Fruit fly (Drosophila melanogaster) whole organism, embryonic: ENCODE results near the gene HINT1.

Experiments used
- Abd-B ChIP-seq: fragments of 200-800 bp; sonication (Bioruptor generic); optimal IDR thresholded peaks from 2 replicates; lab custom pipeline; 2018; ENCODE audit warnings: missing biosample characterization, mild to moderate bottlenecking, missing genetic modification characterization, moderate library complexity
- Adf1 ChIP-seq: fragments of 200-800 bp; sonication (Bioruptor generic); IDR thresholded peaks from 2 replicates; pipeline ENCODE4 v1.3.6; 2022; ENCODE audit warnings: missing biosample characterization, missing genetic modification characterization
- Atf3 ChIP-seq: fragments of 200-800 bp; sonication (Bioruptor generic); optimal IDR thresholded peaks from 3 replicates; lab custom pipeline; 2016; ENCODE audit warnings: missing biosample characterization, missing genetic modification characterization
- CG10267 ChIP-seq: fragments of 200-800 bp; sonication (Bioruptor generic); optimal IDR thresholded peaks from 2 replicates; lab custom pipeline; 2018; ENCODE audit warnings: missing biosample characterization, mild to moderate bottlenecking, missing genetic modification characterization, moderate library complexity
- CG10654 ChIP-seq: fragments of 200-800 bp; sonication (Bioruptor generic); optimal IDR thresholded peaks from 2 replicates; lab custom pipeline; 2016; ENCODE audit warnings: missing biosample characterization, missing genetic modification characterization
- CG11695 ChIP-seq: fragments of 200-800 bp; sonication (Bioruptor generic); IDR thresholded peaks from 3 replicates; pipeline ENCODE4 v1.3.6; 2022; ENCODE audit warnings: missing biosample characterization, missing genetic modification characterization
- CG12104 ChIP-seq: fragments of 200-800 bp; sonication (Bioruptor generic); optimal IDR thresholded peaks from 3 replicates; lab custom pipeline; 2016; ENCODE audit warnings: missing biosample characterization, missing genetic modification characterization
- CG12391 ChIP-seq: fragments of 200-800 bp; sonication (Bioruptor generic); optimal IDR thresholded peaks from 3 replicates; lab custom pipeline; 2018; ENCODE audit warnings: missing biosample characterization, mild to moderate bottlenecking, missing genetic modification characterization, moderate library complexity
- CG12744 ChIP-seq: fragments of 200-800 bp; sonication (Bioruptor generic); optimal IDR thresholded peaks from 2 replicates; lab custom pipeline; 2016; ENCODE audit warnings: missing biosample characterization, missing genetic modification characterization
- CG13296 ChIP-seq: fragments of 200-800 bp; sonication (Bioruptor generic); optimal IDR thresholded peaks from 3 replicates; lab custom pipeline; 2018; ENCODE audit warnings: missing biosample characterization, mild to moderate bottlenecking, missing genetic modification characterization
- CG1529 ChIP-seq: fragments of 200-800 bp; sonication (Bioruptor generic); optimal IDR thresholded peaks from 3 replicates; lab custom pipeline; 2018; ENCODE audit warnings: missing biosample characterization, missing genetic modification characterization
- CG16813 ChIP-seq: fragments of 200-800 bp; sonication (Bioruptor generic); IDR thresholded peaks from 3 replicates; pipeline ENCODE4 v1.3.6; 2022; ENCODE audit warnings: missing biosample characterization, missing genetic modification characterization; ENCODE audit not compliant: partially characterized antibody
- CG17186 ChIP-seq: fragments of 200-800 bp; sonication (Bioruptor generic); optimal IDR thresholded peaks from 3 replicates; lab custom pipeline; 2017; ENCODE audit warnings: missing biosample characterization, missing genetic modification reagents, missing genetic modification characterization
- CG17568 ChIP-seq: fragments of 200-800 bp; sonication (Bioruptor generic); optimal IDR thresholded peaks from 2 replicates; lab custom pipeline; 2018; ENCODE audit warnings: missing biosample characterization, mild to moderate bottlenecking, missing genetic modification characterization, moderate library complexity
- CG17912 ChIP-seq: fragments of 200-800 bp; sonication (Bioruptor generic); optimal IDR thresholded peaks from 2 replicates; lab custom pipeline; 2018; ENCODE audit warnings: missing biosample characterization, mild to moderate bottlenecking, missing genetic modification characterization
- CG2116 ChIP-seq: fragments of 200-800 bp; sonication (Bioruptor generic); optimal IDR thresholded peaks from 3 replicates; lab custom pipeline; 2018; ENCODE audit warnings: missing biosample characterization, mild to moderate bottlenecking, missing genetic modification characterization
- CG2129 ChIP-seq: fragments of 200-800 bp; sonication (Bioruptor generic); IDR thresholded peaks from 2 replicates; pipeline ENCODE4 v1.3.6; 2022; ENCODE audit warnings: missing biosample characterization, missing genetic modification characterization; ENCODE audit not compliant: partially characterized antibody
- CG30403 ChIP-seq: fragments of 200-800 bp; sonication (Bioruptor generic); optimal IDR thresholded peaks from 3 replicates; lab custom pipeline; 2016; ENCODE audit warnings: missing biosample characterization, missing genetic modification characterization
- CG3281 ChIP-seq: fragments of 200-800 bp; sonication (Bioruptor generic); optimal IDR thresholded peaks from 3 replicates; lab custom pipeline; 2017; ENCODE audit warnings: missing biosample characterization, mild to moderate bottlenecking, missing genetic modification characterization
- CG4404 ChIP-seq: fragments of 200-800 bp; sonication (Bioruptor generic); IDR thresholded peaks from 2 replicates; pipeline ENCODE4 v1.3.6; 2022; ENCODE audit warnings: missing biosample characterization, missing genetic modification characterization
- CG5953 ChIP-seq: fragments of 200-800 bp; sonication (Bioruptor generic); IDR thresholded peaks from 2 replicates; pipeline ENCODE4 v1.3.6; 2022; ENCODE audit warnings: missing biosample characterization, missing genetic modification characterization
- CG9609 ChIP-seq: fragments of 200-800 bp; sonication (Bioruptor generic); optimal IDR thresholded peaks from 3 replicates; lab custom pipeline; 2016; ENCODE audit warnings: missing biosample characterization, missing genetic modification characterization
- CG9727 ChIP-seq: fragments of 200-800 bp; sonication (Bioruptor generic); optimal IDR thresholded peaks from 3 replicates; lab custom pipeline; 2017; ENCODE audit warnings: missing biosample characterization, mild to moderate bottlenecking, missing genetic modification characterization
- Camta ChIP-seq: fragments of 200-800 bp; sonication (Bioruptor generic); optimal IDR thresholded peaks from 2 replicates; lab custom pipeline; 2016; ENCODE audit warnings: missing biosample characterization, missing genetic modification characterization
- Elba2 ChIP-seq: fragments of 200-800 bp; sonication (Bioruptor generic); optimal IDR thresholded peaks from 3 replicates; lab custom pipeline; 2016; ENCODE audit warnings: missing biosample characterization, missing genetic modification characterization
- GATAe ChIP-seq: fragments of 200-800 bp; sonication (Bioruptor generic); conservative IDR thresholded peaks from 2 replicates; pipeline ENCODE4 v1.3.6; 2022; ENCODE audit warnings: missing biosample characterization, missing genetic modification characterization
- HLHmδ ChIP-seq: fragments of 200-800 bp; sonication (Bioruptor generic); optimal IDR thresholded peaks from 2 replicates; lab custom pipeline; 2018; ENCODE audit warnings: missing biosample characterization, mild to moderate bottlenecking, missing genetic modification characterization, moderate library complexity
- Hsf ChIP-seq: fragments of 200-800 bp; sonication (Bioruptor generic); optimal IDR thresholded peaks from 3 replicates; lab custom pipeline; 2016; ENCODE audit warnings: missing biosample characterization, missing genetic modification characterization
- NC2β ChIP-seq: fragments of 200-800 bp; sonication (Bioruptor generic); optimal IDR thresholded peaks from 2 replicates; lab custom pipeline; 2016; ENCODE audit warnings: missing biosample characterization, missing genetic modification characterization
- Poxn ChIP-seq: fragments of 200-800 bp; sonication (Bioruptor generic); IDR thresholded peaks from 2 replicates; pipeline ENCODE4 v1.3.6; 2022; ENCODE audit warnings: missing biosample characterization, missing genetic modification characterization
- Rx ChIP-seq: fragments of 200-800 bp; sonication (Bioruptor generic); IDR thresholded peaks from 2 replicates; pipeline ENCODE4 v1.3.6; 2022; ENCODE audit warnings: missing biosample characterization, missing genetic modification characterization
- Usf ChIP-seq: fragments of 200-800 bp; sonication (Bioruptor generic); optimal IDR thresholded peaks from 2 replicates; lab custom pipeline; 2017; ENCODE audit warnings: missing genotype, missing biosample characterization, missing genetic modification characterization
- Xrp1 ChIP-seq: fragments of 200-800 bp; sonication (Bioruptor generic); IDR thresholded peaks from 2 replicates; pipeline ENCODE4 v1.3.6; 2022; ENCODE audit warnings: missing biosample characterization, missing genetic modification characterization
- cad ChIP-seq: fragments of >200 bp; optimal IDR thresholded peaks from 2 replicates; lab custom pipeline; 2017; ENCODE audit warnings: missing biosample characterization, missing genetic modification characterization
- corto ChIP-seq: fragments of 200-800 bp; sonication (Bioruptor generic); optimal IDR thresholded peaks from 2 replicates; lab custom pipeline; 2016; ENCODE audit warnings: missing biosample characterization, mild to moderate bottlenecking, missing genetic modification characterization, moderate library complexity
- dati ChIP-seq: fragments of 200-800 bp; sonication (Bioruptor generic); IDR thresholded peaks from 2 replicates; pipeline ENCODE4 v1.3.6; 2022; ENCODE audit warnings: missing biosample characterization, missing genetic modification characterization
- disco-r ChIP-seq: fragments of 200-800 bp; sonication (Bioruptor generic); optimal IDR thresholded peaks from 2 replicates; lab custom pipeline; 2016; ENCODE audit warnings: missing biosample characterization, missing genetic modification characterization
- dm ChIP-seq: fragments of 200-800 bp; sonication (Bioruptor generic); optimal IDR thresholded peaks from 3 replicates; lab custom pipeline; 2016; ENCODE audit warnings: missing biosample characterization, missing genetic modification characterization
- fd64A ChIP-seq: fragments of 200-800 bp; sonication (Bioruptor generic); optimal IDR thresholded peaks from 3 replicates; lab custom pipeline; 2018; ENCODE audit warnings: missing biosample characterization, mild to moderate bottlenecking, missing genetic modification characterization
- fd96Cb ChIP-seq: fragments of 200-800 bp; sonication (Bioruptor generic); optimal IDR thresholded peaks from 2 replicates; lab custom pipeline; 2018; ENCODE audit warnings: missing biosample characterization, mild to moderate bottlenecking, missing genetic modification characterization, moderate library complexity
- fru ChIP-seq: fragments of >200 bp; optimal IDR thresholded peaks from 2 replicates; lab custom pipeline; 2017
- gem ChIP-seq: fragments of 200-800 bp; sonication (Bioruptor generic); optimal IDR thresholded peaks from 2 replicates; lab custom pipeline; 2019; ENCODE audit warnings: missing biosample characterization, mild to moderate bottlenecking, missing genetic modification characterization, moderate library complexity
- lov ChIP-seq, 2 experiments: fragments of 200-800 bp in 1 of 2; fragments of >200 bp in 1 of 2; sonication (Bioruptor generic) in 1 of 2; IDR thresholded peaks in 1 of 2; optimal IDR thresholded peaks in 1 of 2; 2 replicates in 1 of 2; 3 replicates in 1 of 2; pipeline versions ENCODE4 v1.3.6 to Lab custom; 2017 to 2022; ENCODE audit warnings: missing biosample characterization in 1 of 2, missing genetic modification characterization in 1 of 2
- mam ChIP-seq: fragments of 200-800 bp; sonication (Bioruptor generic); optimal IDR thresholded peaks from 3 replicates; lab custom pipeline; 2016; ENCODE audit warnings: missing biosample characterization, missing genetic modification characterization
- oc ChIP-seq: fragments of 200-800 bp; sonication (Bioruptor generic); optimal IDR thresholded peaks from 2 replicates; lab custom pipeline; 2018; ENCODE audit warnings: missing biosample characterization, mild to moderate bottlenecking, missing genetic modification characterization, moderate library complexity
- prd ChIP-seq, 3 experiments: fragments of >200 bp in 2 of 3; fragments of 200-800 bp in 1 of 3; sonication (Bioruptor generic) in 1 of 3; optimal IDR thresholded peaks in 2 of 3; IDR thresholded peaks in 1 of 3; 2 replicates in 2 of 3; 3 replicates in 1 of 3; pipeline versions ENCODE4 v1.3.6 to Lab custom; 2017 to 2022; ENCODE audit warnings: missing biosample characterization in 1 of 3, missing genetic modification characterization in 1 of 3
- repo ChIP-seq: fragments of 200-800 bp; sonication (Bioruptor generic); optimal IDR thresholded peaks from 2 replicates; lab custom pipeline; 2016; ENCODE audit warnings: missing biosample characterization, missing genetic modification characterization
- row ChIP-seq: fragments of 200-800 bp; sonication (Bioruptor generic); IDR thresholded peaks from 3 replicates; pipeline ENCODE4 v1.3.6; 2022; ENCODE audit warnings: missing biosample characterization, missing genetic modification characterization
- sug ChIP-seq: fragments of 200-800 bp; optimal IDR thresholded peaks from 2 replicates; lab custom pipeline; 2019; ENCODE audit warnings: missing biosample characterization, mild to moderate bottlenecking, missing genetic modification characterization, moderate library complexity

HINT1 gene

DNA sequence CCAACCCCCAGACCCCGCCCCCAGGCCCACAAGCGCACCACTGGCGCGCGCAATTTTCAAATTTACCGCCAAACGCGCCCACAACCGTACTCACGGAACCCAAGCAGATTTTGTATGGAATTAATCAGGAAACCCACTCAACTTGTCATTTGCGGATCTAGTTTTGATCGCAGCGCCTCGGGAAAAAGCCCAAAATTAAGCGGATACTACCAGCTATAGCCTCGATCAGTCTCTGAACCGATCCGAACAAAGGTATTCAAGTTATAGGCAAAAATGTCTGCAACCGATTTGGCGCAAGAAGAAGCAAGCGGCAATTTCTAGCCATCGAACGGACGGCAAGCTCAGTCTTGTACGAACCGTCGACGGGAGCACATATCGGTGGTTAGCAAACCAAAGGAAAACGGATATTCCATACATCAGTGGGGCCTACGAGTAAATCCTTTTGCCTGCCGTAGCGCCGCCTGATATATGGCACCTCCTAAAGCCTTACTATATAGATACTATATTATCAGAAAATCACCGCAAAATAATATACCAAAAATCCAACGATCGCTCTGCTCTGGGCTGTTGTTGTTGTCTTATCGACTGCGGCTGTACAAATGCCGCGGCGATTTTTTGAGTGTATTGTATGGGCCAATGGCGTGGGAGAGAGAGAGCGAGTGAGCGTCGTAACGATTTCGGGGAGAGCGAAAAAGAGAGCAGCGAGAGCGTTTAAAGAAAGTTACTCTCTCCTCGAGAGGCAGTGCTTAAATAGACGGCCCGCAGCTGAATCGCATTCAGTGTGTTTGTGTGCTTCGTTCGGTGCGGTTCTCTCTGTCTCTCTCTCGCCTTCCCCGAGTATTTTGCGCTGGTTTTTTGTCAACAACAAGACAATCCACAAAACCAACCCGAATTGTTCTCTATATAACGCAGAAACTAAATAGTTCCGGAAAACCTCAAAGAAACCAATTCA is 17.2 kb upstream of the HINT1 start, which contains the start of gene Pgk (continued):
- peak; percentile 39 for TF ChIP-seq sug (tag; lab: Kevin White, UChicago)
- peak; percentile 88 for TF ChIP-seq HLHmδ (GFP tag; lab: Kevin White, UChicago)
- no peak for TF ChIP-seq prd (optimal IDR thresholded peaks at IDR 0.05; lab: Kevin White, UChicago)
- TF ChIP-seq prd (GFP tag; IDR thresholded peaks at IDR 0.05; lab: Robert Waterston, UW): no peak
- no peak for TF ChIP-seq CG12744 (GFP tag; lab: Kevin White, UChicago)
- no peak for TF ChIP-seq CG30403 (GFP tag; lab: Kevin White, UChicago)
- TF ChIP-seq oc (tag; lab: Kevin White, UChicago): peak; percentile 75
- no peak for TF ChIP-seq CG17912 (GFP tag; lab: Kevin White, UChicago)
- TF ChIP-seq CG12104 (GFP tag; lab: Kevin White, UChicago): no peak
- no peak for TF ChIP-seq CG16813
- no peak for TF ChIP-seq dati (GFP tag; lab: Robert Waterston, UW)
- TF ChIP-seq CG11695 (GFP tag; lab: Robert Waterston, UW): no peak
- TF ChIP-seq corto (GFP tag; lab: Kevin White, UChicago): no peak
- TF ChIP-seq dm (GFP tag; lab: Kevin White, UChicago): no peak
- peak; percentile 45 for TF ChIP-seq gem (tag; lab: Kevin White, UChicago)
- TF ChIP-seq CG5953 (GFP tag; lab: Robert Waterston, UW): no peak
- peak; percentile 79 for TF ChIP-seq CG13296 (GFP tag; lab: Kevin White, UChicago)
- no peak for TF ChIP-seq Usf
- no peak for TF ChIP-seq repo
- TF ChIP-seq CG9609 (GFP tag; lab: Kevin White, UChicago): no peak
- TF ChIP-seq Adf1: no peak
- TF ChIP-seq mam (GFP tag; lab: Kevin White, UChicago): no peak
- no peak for TF ChIP-seq Poxn
- peak; percentile 3 for TF ChIP-seq disco-r (GFP tag; lab: Kevin White, UChicago)
- peak; percentile 23 for TF ChIP-seq Hsf (GFP tag; lab: Kevin White, UChicago)
- TF ChIP-seq GATAe (GFP tag; lab: Robert Waterston, UW): no peak
- peak; percentile 44 for TF ChIP-seq CG10267 (tag; lab: Kevin White, UChicago)
- TF ChIP-seq Xrp1: no peak
- TF ChIP-seq CG12391 (tag; lab: Kevin White, UChicago): peak; percentile 61
- no peak for TF ChIP-seq fru (lab: Kevin White, UChicago)
- TF ChIP-seq CG9727 (GFP tag; lab: Kevin White, UChicago): peak; percentile 49
- TF ChIP-seq CG2116 (GFP tag; lab: Kevin White, UChicago): peak; percentile 29
- no peak for TF ChIP-seq Abd-B (GFP tag; lab: Kevin White, UChicago)
- TF ChIP-seq Rx (GFP tag; lab: Robert Waterston, UW): no peak
- no peak for TF ChIP-seq CG4404 (GFP tag; lab: Robert Waterston, UW)
- TF ChIP-seq lov (optimal IDR thresholded peaks at IDR 0.05; lab: Kevin White, UChicago): no peak
- no peak for TF ChIP-seq lov (GFP tag; IDR thresholded peaks at IDR 0.05; lab: Robert Waterston, UW)
- peak; percentile 80 for TF ChIP-seq CG17568 (GFP tag; lab: Kevin White, UChicago)
- no peak for TF ChIP-seq fd96Cb
- TF ChIP-seq Elba2 (GFP tag; lab: Kevin White, UChicago): no peak
- TF ChIP-seq Atf3 (GFP tag; lab: Kevin White, UChicago): no peak
- TF ChIP-seq cad (GFP tag; lab: Kevin White, UChicago): no peak
- TF ChIP-seq CG10654 (GFP tag; lab: Kevin White, UChicago): peak; percentile 2
- peak; percentile 28 for TF ChIP-seq Camta
- no peak for TF ChIP-seq CG2129
- peak; percentile 74 for TF ChIP-seq CG3281 (GFP tag; lab: Kevin White, UChicago)
- TF ChIP-seq row (GFP tag; lab: Robert Waterston, UW): no peak
- peak; percentile 38 for TF ChIP-seq CG1529
- peak; percentile 93 for TF ChIP-seq CG17186
- peak; percentile 84 for TF ChIP-seq NC2β
- no peak for TF ChIP-seq fd64A (GFP tag; lab: Kevin White, UChicago)
